Worm (Caenorhabditis elegans) whole organism, L2 larva: ENCODE data around the gene F49E2.5.

Source experiments
- F13H6.1 ChIP-seq: sonication (generic microtip); optimal IDR thresholded peaks from 2 replicates; lab custom pipeline; 2016; ENCODE audit warnings: missing genetic modification characterization, missing compliant biosample characterization
- R02D3.7 ChIP-seq: fragments of 150-350 bp; optimal IDR thresholded peaks from 2 replicates; lab custom pipeline; 2014; ENCODE audit warnings: missing biosample characterization, missing genetic modification characterization
- ceh-16 ChIP-seq: fragments of 150-350 bp; optimal IDR thresholded peaks from 2 replicates; lab custom pipeline; 2014; ENCODE audit warnings: missing biosample characterization, missing genetic modification characterization
- lin-13 ChIP-seq: fragments of 150-350 bp; optimal IDR thresholded peaks from 2 replicates; lab custom pipeline; 2014; ENCODE audit warnings: missing biosample characterization, missing genetic modification reagents, missing genetic modification characterization
- nhr-10 ChIP-seq: sonication (generic microtip); optimal IDR thresholded peaks from 2 replicates; lab custom pipeline; 2017; ENCODE audit warnings: missing biosample characterization, missing genetic modification characterization
- nhr-237 ChIP-seq: fragments of 150-350 bp; optimal IDR thresholded peaks from 2 replicates; lab custom pipeline; 2014; ENCODE audit warnings: missing biosample characterization, missing genetic modification characterization
- peb-1 ChIP-seq: fragments of 150-350 bp; optimal IDR thresholded peaks from 2 replicates; lab custom pipeline; 2014; ENCODE audit warnings: missing biosample characterization, missing genetic modification characterization
- snpc-4 ChIP-seq: fragments of 150-350 bp; optimal IDR thresholded peaks from 2 replicates; lab custom pipeline; 2014; ENCODE audit warnings: missing biosample characterization, missing genetic modification characterization

DNA sequence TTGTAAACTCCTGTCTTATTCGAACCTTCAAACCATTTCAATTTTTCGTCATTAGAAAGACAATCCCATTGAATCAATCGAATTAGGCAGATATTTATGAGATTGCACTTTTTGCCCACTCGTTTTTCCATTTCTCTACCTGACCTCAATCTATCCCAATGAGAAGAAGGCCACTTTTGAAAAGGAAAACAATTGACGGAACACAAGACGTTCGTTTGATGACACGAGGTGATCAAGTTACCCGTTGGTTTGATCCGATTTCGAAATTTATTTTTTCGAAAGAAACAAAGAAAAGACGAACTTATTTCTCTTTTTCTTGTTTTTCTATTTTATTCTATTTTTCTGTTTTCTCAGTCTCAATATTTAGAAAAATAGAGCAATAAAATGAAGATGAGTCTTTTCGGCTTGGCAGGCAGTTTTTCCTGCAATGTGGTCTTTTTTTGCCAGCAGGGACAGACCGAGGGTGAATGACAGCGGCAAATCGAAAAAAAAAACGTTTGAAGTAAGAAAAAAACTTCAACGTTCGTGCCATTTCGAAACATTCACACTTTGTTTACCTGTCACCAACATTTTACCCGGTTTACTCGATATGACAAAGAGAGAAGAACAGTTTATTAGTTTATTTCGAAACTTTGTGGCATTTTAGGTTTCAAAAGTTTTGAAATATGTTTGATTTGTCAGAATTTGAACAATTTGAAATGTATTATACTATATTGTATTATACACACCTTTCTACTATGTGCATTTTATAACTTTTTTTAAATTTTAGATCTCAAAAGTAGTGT, 4.8 kb downstream of the F49E2.5 start:
- TF ChIP-seq peb-1 (tag; lab: Kevin White, UChicago) (no peak), F13H6.1 (tag; lab: Kevin White, UChicago) (no peak), nhr-237 (no peak), R02D3.7 (tag; lab: Kevin White, UChicago) (no peak), ceh-16 (tag; lab: Kevin White, UChicago) (no peak), nhr-10 (no peak), lin-13 (GFP tag; lab: Kevin White, UChicago) (no peak), snpc-4 (tag; lab: Kevin White, UChicago) (no peak)
